Worm (Caenorhabditis elegans): ENCODE measurements around the gene zchc-1A.

ce11 chrX:5168770-5169169, 5.4 kb upstream of the zchc-1A start:
- TF ChIP-seq him-1 (tag; optimal IDR thresholded peaks at IDR 0.05) (no peak), dao-5 (tag; optimal IDR thresholded peaks at IDR 0.05) (no peak), W03F9.2 (tag; optimal IDR thresholded peaks at IDR 0.05) (no peak)
